Worm (Caenorhabditis elegans) whole organism, L3 larva: ENCODE measurements around the gene kin-36.

Experiments used
- R02D3.7 ChIP-seq: fragments of 150-350 bp; optimal IDR thresholded peaks from 2 replicates; lab custom pipeline; 2014; ENCODE audit warnings: missing biosample characterization, missing genetic modification characterization
- aly-2 ChIP-seq: fragments of 150-350 bp; optimal IDR thresholded peaks from 2 replicates; lab custom pipeline; 2014; ENCODE audit warnings: missing biosample characterization, missing genetic modification characterization
- ama-1 ChIP-seq: fragments of 150-350 bp; optimal IDR thresholded peaks from 2 replicates; lab custom pipeline; 2018
- ceh-28 ChIP-seq: fragments of 150-350 bp; optimal IDR thresholded peaks from 2 replicates; lab custom pipeline; 2014; ENCODE audit warnings: missing biosample characterization, missing genetic modification reagents, missing genetic modification characterization
- ceh-82 ChIP-seq: fragments of 150-350 bp; optimal IDR thresholded peaks from 2 replicates; lab custom pipeline; 2014; ENCODE audit warnings: missing biosample characterization, missing genetic modification characterization
- ceh-9 ChIP-seq: sonication (generic microtip); optimal IDR thresholded peaks from 2 replicates; lab custom pipeline; 2018; ENCODE audit warnings: missing biosample characterization, missing genetic modification characterization
- egl-27 ChIP-seq: sonication (generic microtip); optimal IDR thresholded peaks from 4 replicates; lab custom pipeline; 2017; ENCODE audit warnings: missing biosample characterization, missing genetic modification reagents, missing genetic modification characterization
- egl-5 ChIP-seq: fragments of 150-350 bp; optimal IDR thresholded peaks from 2 replicates; lab custom pipeline; 2017; ENCODE audit warnings: missing biosample characterization, missing genetic modification reagents, missing genetic modification characterization, inconsistent platforms
- elt-1 ChIP-seq: fragments of 150-350 bp; optimal IDR thresholded peaks from 2 replicates; lab custom pipeline; 2014; ENCODE audit warnings: missing biosample characterization, missing genetic modification characterization
- elt-3 ChIP-seq, 3 experiments: fragments of 150-350 bp in 1 of 3; sonication (generic microtip) in 2 of 3; optimal IDR thresholded peaks; 2 replicates in 2 of 3; 4 replicates in 1 of 3; lab custom pipeline; 2014 to 2017; ENCODE audit warnings: missing biosample characterization in 3 of 3, missing genetic modification characterization in 3 of 3
- fkh-10 ChIP-seq: sonication (generic microtip); optimal IDR thresholded peaks from 2 replicates; lab custom pipeline; 2017; ENCODE audit warnings: missing biosample characterization, missing genetic modification reagents, missing genetic modification characterization
- fkh-2 ChIP-seq: fragments of 150-350 bp; optimal IDR thresholded peaks from 2 replicates; lab custom pipeline; 2014; ENCODE audit warnings: missing biosample characterization, missing genetic modification reagents, missing genetic modification characterization
- fos-1 ChIP-seq: fragments of 150-350 bp; optimal IDR thresholded peaks from 2 replicates; lab custom pipeline; 2014; ENCODE audit warnings: missing biosample characterization, missing genetic modification characterization
- hmg-11 ChIP-seq: sonication (generic microtip); optimal IDR thresholded peaks from 2 replicates; lab custom pipeline; 2016; ENCODE audit warnings: missing genetic modification characterization, missing compliant biosample characterization
- lin-15B ChIP-seq: fragments of 150-350 bp; optimal IDR thresholded peaks from 2 replicates; lab custom pipeline; 2014; ENCODE audit warnings: missing biosample characterization, missing genetic modification characterization
- lin-39 ChIP-seq: fragments of 150-350 bp; optimal IDR thresholded peaks from 2 replicates; lab custom pipeline; 2018; ENCODE audit warnings: missing biosample characterization, missing genetic modification reagents, missing genetic modification characterization
- lsy-12 ChIP-seq: sonication (generic microtip); optimal IDR thresholded peaks from 2 replicates; lab custom pipeline; 2016; ENCODE audit warnings: mild to moderate bottlenecking, missing genetic modification characterization, missing compliant biosample characterization
- mml-1 ChIP-seq: fragments of 150-350 bp; sonication (generic microtip); optimal IDR thresholded peaks from 3 replicates; lab custom pipeline; 2014; ENCODE audit warnings: missing biosample characterization, missing genetic modification characterization
- nfya-1 ChIP-seq: sonication (generic microtip); optimal IDR thresholded peaks from 2 replicates; lab custom pipeline; 2017; ENCODE audit warnings: missing genetic modification characterization, mild to moderate bottlenecking, missing compliant biosample characterization, antibody characterized with exemption, moderate library complexity; ENCODE audit not compliant: insufficient read depth
- nhr-12 ChIP-seq: fragments of 150-350 bp; optimal IDR thresholded peaks from 2 replicates; lab custom pipeline; 2014; ENCODE audit warnings: missing biosample characterization, missing genetic modification characterization
- nhr-23 ChIP-seq: fragments of 150-350 bp; optimal IDR thresholded peaks from 2 replicates; lab custom pipeline; 2014; ENCODE audit warnings: missing biosample characterization, missing genetic modification reagents, missing genetic modification characterization
- nhr-237 ChIP-seq: fragments of 150-350 bp; optimal IDR thresholded peaks from 2 replicates; lab custom pipeline; 2014; ENCODE audit warnings: missing biosample characterization, missing genetic modification characterization
- nhr-25 ChIP-seq: sonication (generic microtip); optimal IDR thresholded peaks from 2 replicates; lab custom pipeline; 2017; ENCODE audit warnings: missing biosample characterization, missing genetic modification characterization
- nhr-28 ChIP-seq: fragments of 150-350 bp; optimal IDR thresholded peaks from 2 replicates; lab custom pipeline; 2014; ENCODE audit warnings: missing biosample characterization, missing genetic modification characterization
- nhr-43 ChIP-seq: sonication (generic microtip); optimal IDR thresholded peaks from 2 replicates; lab custom pipeline; 2016; ENCODE audit warnings: mild to moderate bottlenecking, missing genetic modification characterization, missing compliant biosample characterization; ENCODE audit not compliant: poor library complexity, severe bottlenecking
- nhr-67 ChIP-seq: fragments of 150-350 bp; optimal IDR thresholded peaks from 2 replicates; lab custom pipeline; 2014; ENCODE audit warnings: missing biosample characterization, missing genetic modification characterization
- nhr-77 ChIP-seq: fragments of 150-350 bp; optimal IDR thresholded peaks from 2 replicates; lab custom pipeline; 2014; ENCODE audit warnings: missing biosample characterization, missing genetic modification characterization
- pha-4 ChIP-seq: fragments of 150-350 bp; optimal IDR thresholded peaks from 2 replicates; lab custom pipeline; 2014; ENCODE audit warnings: missing biosample characterization, missing genetic modification reagents, missing genetic modification characterization
- pqm-1 ChIP-seq: fragments of 150-350 bp; optimal IDR thresholded peaks from 2 replicates; lab custom pipeline; 2017; ENCODE audit warnings: missing biosample characterization, missing genetic modification characterization, inconsistent platforms
- sea-2 ChIP-seq: fragments of 150-350 bp; sonication (generic microtip); optimal IDR thresholded peaks from 4 replicates; lab custom pipeline; 2014; ENCODE audit warnings: missing biosample characterization, missing genetic modification reagents, missing genetic modification characterization
- snpc-4 ChIP-seq: fragments of 150-350 bp; optimal IDR thresholded peaks from 2 replicates; lab custom pipeline; 2014; ENCODE audit warnings: missing biosample characterization, missing genetic modification characterization
- unc-39 ChIP-seq: sonication (generic microtip); optimal IDR thresholded peaks from 4 replicates; lab custom pipeline; 2017; ENCODE audit warnings: missing biosample characterization, missing genetic modification characterization
- ztf-11 ChIP-seq: fragments of 150-350 bp; optimal IDR thresholded peaks from 2 replicates; lab custom pipeline; 2014; ENCODE audit warnings: missing biosample characterization, missing genetic modification characterization
- ztf-4 ChIP-seq: fragments of 150-350 bp; optimal IDR thresholded peaks from 2 replicates; lab custom pipeline; 2014; ENCODE audit warnings: missing biosample characterization, missing genetic modification characterization

kin-36 gene

ce11 chrIV:4640941-4641340, 37.9 kb upstream of the kin-36 start:
- TF ChIP-seq ceh-9 (tag; lab: Kevin White, UChicago) = no peak
- no peak for TF ChIP-seq unc-39 (tag; lab: Kevin White, UChicago)
- peak; percentile 15 for TF ChIP-seq nhr-43 (tag; lab: Kevin White, UChicago)
- TF ChIP-seq nhr-25 (tag; lab: Kevin White, UChicago) = peak; percentile 77
- TF ChIP-seq, all 47 proteins: peak for 2

- TF ChIP-seq nhr-28 (no peak), nhr-25 (tag; lab: Kevin White, UChicago) (peak; percentile 30)
Measured at ce11 chrIV:4643577-4643976, 35.2 kb upstream of the kin-36 start.

ce11 chrIV:4645243-4645642, 33.6 kb upstream of the kin-36 start:
- TF ChIP-seq nhr-23 (tag; lab: Kevin White, UChicago) = no peak
- no peak for TF ChIP-seq fkh-10 (GFP tag; lab: Kevin White, UChicago)
- TF ChIP-seq snpc-4 (tag; lab: Kevin White, UChicago) = no peak
- TF ChIP-seq lsy-12 = no peak
- no peak for TF ChIP-seq nhr-12 (tag; lab: Kevin White, UChicago)
- no peak for TF ChIP-seq mml-1 (tag; lab: Kevin White, UChicago)
- no peak for TF ChIP-seq ceh-9 (tag; lab: Kevin White, UChicago)
- TF ChIP-seq ama-1 (lab: Kevin White, UChicago) = no peak

DNA sequence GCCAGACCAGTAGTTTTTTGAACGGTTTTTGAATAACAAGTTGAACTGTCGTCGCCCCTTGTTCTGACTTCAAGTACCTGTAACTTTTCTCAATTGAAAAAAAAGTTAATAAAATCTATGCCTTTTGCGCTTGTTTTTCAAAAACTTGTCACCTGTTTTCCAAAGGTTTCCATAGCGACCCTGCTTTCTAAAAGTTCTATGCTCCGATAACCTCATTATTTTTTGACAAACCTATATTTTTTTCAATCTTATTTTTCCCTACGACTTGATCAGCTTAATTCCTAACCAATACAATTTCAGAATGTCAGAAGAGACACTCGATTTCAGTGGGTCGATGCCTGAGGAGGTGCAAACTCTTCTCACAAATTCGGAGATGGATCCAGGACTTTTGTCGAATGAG, 31.4 kb upstream of the kin-36 start, which contains the start of gene F29B9.8:
TSS of gene F29B9.8 (plus strand) at position 301 of the 400 bp plus-strand sequence.
- TF ChIP-seq lin-39 (tag; lab: Kevin White, UChicago) = no peak
- TF ChIP-seq elt-1 (tag; lab: Kevin White, UChicago) = no peak
- no peak for TF ChIP-seq pha-4 (tag; lab: Kevin White, UChicago)
- no peak for TF ChIP-seq egl-5 (tag; lab: Kevin White, UChicago)
- no peak for TF ChIP-seq lin-15B (tag; lab: Kevin White, UChicago)
- no peak for TF ChIP-seq sea-2 (GFP tag; lab: Kevin White, UChicago)
- no peak for TF ChIP-seq ztf-4 (tag; lab: Kevin White, UChicago)
- no peak for TF ChIP-seq nhr-23 (tag; lab: Kevin White, UChicago)
- no peak for TF ChIP-seq ztf-11
- TF ChIP-seq R02D3.7 (tag; lab: Kevin White, UChicago) = no peak
- TF ChIP-seq nhr-25 (tag; lab: Kevin White, UChicago) = no peak
- TF ChIP-seq hmg-11 (tag; lab: Kevin White, UChicago) = no peak
- no peak for TF ChIP-seq aly-2 (tag; lab: Kevin White, UChicago)
- TF ChIP-seq fos-1 = no peak
- TF ChIP-seq nhr-67 (tag; lab: Kevin White, UChicago) = no peak
- no peak for TF ChIP-seq ceh-82
- TF ChIP-seq egl-27 (tag; lab: Kevin White, UChicago) = no peak
- TF ChIP-seq nhr-237 (tag; lab: Kevin White, UChicago) = no peak
- TF ChIP-seq unc-39 (tag; lab: Kevin White, UChicago) = no peak
- no peak for TF ChIP-seq elt-3 (tag; optimal IDR thresholded peaks at IDR 0.05; lab: Kevin White, UChicago)

- TF ChIP-seq egl-27 (tag; lab: Kevin White, UChicago) (no peak), ceh-82 (no peak), pha-4 (tag; lab: Kevin White, UChicago) (no peak), ceh-28 (tag; lab: Kevin White, UChicago) (no peak), fkh-2 (tag; lab: Kevin White, UChicago) (no peak), snpc-4 (tag; lab: Kevin White, UChicago) (no peak), ama-1 (lab: Kevin White, UChicago) (no peak), nhr-237 (tag; lab: Kevin White, UChicago) (no peak), lin-39 (tag; lab: Kevin White, UChicago) (no peak), nhr-67 (tag; lab: Kevin White, UChicago) (no peak), mml-1 (tag; lab: Kevin White, UChicago) (no peak), nhr-77 (tag; lab: Kevin White, UChicago) (no peak), pqm-1 (tag; lab: Kevin White, UChicago) (no peak), nfya-1 (tag; lab: Kevin White, UChicago) (no peak), lsy-12 (no peak), aly-2 (tag; lab: Kevin White, UChicago) (no peak), ztf-11 (no peak), lin-15B (tag; lab: Kevin White, UChicago) (no peak)
- TF ChIP-seq, all 47 proteins: peak for 0
Measured at ce11 chrIV:4649460-4649859, 29.4 kb upstream of the kin-36 start, which contains the start of gene F29B9.7. Gene F29B9.7, plus strand, starts transcription at chrIV:4649760.
